Worm (Caenorhabditis elegans): ENCODE data around the gene nhr-70.

ce11 chrV:18597779-18598178, 18.6 kb upstream of the nhr-70 start:
- no peak for TF ChIP-seq pha-4 (tag; optimal IDR thresholded peaks at IDR 0.05)
- no peak for TF ChIP-seq lsy-2 (tag; optimal IDR thresholded peaks at IDR 0.05)
- no peak for TF ChIP-seq blmp-1 (tag; optimal IDR thresholded peaks at IDR 0.05)
- no peak for TF ChIP-seq lin-13 (tag; optimal IDR thresholded peaks at IDR 0.05)
- TF ChIP-seq nhr-12 (tag; optimal IDR thresholded peaks at IDR 0.05), result no peak
- TF ChIP-seq nhr-76 (tag; optimal IDR thresholded peaks at IDR 0.05), result no peak
- TF ChIP-seq nhr-28 (tag; optimal IDR thresholded peaks at IDR 0.05), result no peak
- TF ChIP-seq ztf-11 (tag; optimal IDR thresholded peaks at IDR 0.05), result no peak
- TF ChIP-seq drap-1 (GFP tag; optimal IDR thresholded peaks at IDR 0.05), result no peak
- no peak for TF ChIP-seq nhr-237 (tag; optimal IDR thresholded peaks at IDR 0.05)
- TF ChIP-seq ces-1 (GFP tag; optimal IDR thresholded peaks at IDR 0.05), result no peak
- TF ChIP-seq M03D4.4 (tag; optimal IDR thresholded peaks at IDR 0.05), result no peak
